Worm (Caenorhabditis elegans) whole organism, L4 larva: ENCODE results near the gene oig-4.

Source experiments
- F10B5.3 ChIP-seq: sonication (generic microtip); optimal IDR thresholded peaks from 2 replicates; lab custom pipeline; 2016; ENCODE audit warnings: mild to moderate bottlenecking, missing genetic modification characterization, missing compliant biosample characterization
- F44E2.7 ChIP-seq: fragments of 200-800 bp; sonication (Bioruptor generic); IDR thresholded peaks from 2 replicates; pipeline ENCODE4 v2.1.2; 2022; ENCODE audit warnings: missing genetic modification characterization, missing compliant biosample characterization
- F49E8.2 ChIP-seq: sonication (generic microtip); optimal IDR thresholded peaks from 2 replicates; lab custom pipeline; 2016; ENCODE audit warnings: missing compliant biosample characterization, mild to moderate bottlenecking, missing genetic modification characterization, borderline replicate concordance
- R02D3.7 ChIP-seq: fragments of 150-350 bp; sonication (generic microtip); optimal IDR thresholded peaks from 3 replicates; lab custom pipeline; 2014; ENCODE audit warnings: missing biosample characterization, missing genetic modification characterization
- T20F7.1 ChIP-seq: fragments of 200-800 bp; sonication (Bioruptor generic); optimal IDR thresholded peaks from 2 replicates; lab custom pipeline; 2018; ENCODE audit warnings: mild to moderate bottlenecking, missing genetic modification characterization, missing compliant biosample characterization
- T26A8.4 ChIP-seq: fragments of 200-800 bp; sonication (Bioruptor generic); IDR thresholded peaks from 2 replicates; pipeline ENCODE4 v1.3.6; 2022; ENCODE audit warnings: missing genetic modification characterization, missing compliant biosample characterization
- Y5F2A.4 ChIP-seq: fragments of 200-800 bp; sonication (Bioruptor generic); optimal IDR thresholded peaks from 2 replicates; lab custom pipeline; 2018; ENCODE audit warnings: mild to moderate bottlenecking, missing genetic modification characterization, missing compliant biosample characterization
- ZK546.5 ChIP-seq, 2 experiments: sonication (generic microtip); optimal IDR thresholded peaks; 2 replicates each; lab custom pipeline; 2017; ENCODE audit warnings: missing biosample characterization in 2 of 2, missing genetic modification characterization in 2 of 2
- aha-1 ChIP-seq: fragments of 150-350 bp; peaks from one replicate; lab custom pipeline; 2014; ENCODE audit warnings: missing biosample characterization, missing genetic modification characterization
- ama-1 ChIP-seq: fragments of 150-350 bp; optimal IDR thresholded peaks from 2 replicates; lab custom pipeline; 2014; ENCODE audit warnings: inconsistent platforms, mixed read lengths
- ceh-28 ChIP-seq: fragments of 150-350 bp; optimal IDR thresholded peaks from 2 replicates; lab custom pipeline; 2014; ENCODE audit warnings: missing biosample characterization, missing genetic modification reagents, missing genetic modification characterization
- daf-12 ChIP-seq: fragments of 150-350 bp; optimal IDR thresholded peaks from 2 replicates; lab custom pipeline; 2014; ENCODE audit warnings: missing biosample characterization, missing genetic modification reagents, missing genetic modification characterization
- daf-16 ChIP-seq, 3 experiments: sonication (generic microtip); optimal IDR thresholded peaks; 2 replicates each; lab custom pipeline; 2016 to 2017; ENCODE audit warnings: missing genetic modification characterization in 3 of 3, missing genetic modification reagents in 3 of 3, mild to moderate bottlenecking in 2 of 3, missing compliant biosample characterization in 2 of 3, missing biosample characterization in 1 of 3, moderate library complexity in 1 of 3
- dmd-6 ChIP-seq: fragments of 200-800 bp; sonication (Bioruptor generic); IDR thresholded peaks from 2 replicates; pipeline ENCODE4 v1.3.6; 2022; ENCODE audit warnings: missing genetic modification reagents, missing genetic modification characterization, missing compliant biosample characterization
- dpl-1 ChIP-seq: fragments of 150-350 bp; optimal IDR thresholded peaks from 2 replicates; lab custom pipeline; 2014; ENCODE audit warnings: missing biosample characterization, missing genetic modification reagents, missing genetic modification characterization
- dve-1 ChIP-seq: sonication (generic microtip); optimal IDR thresholded peaks from 2 replicates; lab custom pipeline; 2017; ENCODE audit warnings: antibody characterized with exemption, mild to moderate bottlenecking, missing genetic modification characterization, missing compliant biosample characterization; ENCODE audit not compliant: insufficient read depth
- egl-43 ChIP-seq: fragments of 200-800 bp; sonication (Bioruptor generic); IDR thresholded peaks from 2 replicates; pipeline ENCODE4 v1.3.6; 2022; ENCODE audit warnings: missing genetic modification reagents, missing genetic modification characterization, missing compliant biosample characterization
- fos-1 ChIP-seq: fragments of 150-350 bp; optimal IDR thresholded peaks from 2 replicates; lab custom pipeline; 2014; ENCODE audit warnings: missing biosample characterization, missing genetic modification characterization
- gei-8 ChIP-seq: fragments of 200-800 bp; sonication (Bioruptor generic); optimal IDR thresholded peaks from 2 replicates; lab custom pipeline; 2018; ENCODE audit warnings: mild to moderate bottlenecking, missing genetic modification characterization, missing compliant biosample characterization
- hif-1 ChIP-seq, 2 experiments: sonication (generic microtip); optimal IDR thresholded peaks; 2 replicates each; lab custom pipeline; 2016 to 2017; ENCODE audit warnings: missing compliant biosample characterization in 2 of 2, missing genetic modification characterization in 2 of 2, missing genetic modification reagents in 2 of 2, missing genotype in 2 of 2, mild to moderate bottlenecking in 1 of 2
- hlh-11 ChIP-seq: fragments of 200-800 bp; sonication (Bioruptor generic); optimal IDR thresholded peaks from 2 replicates; lab custom pipeline; 2018; ENCODE audit warnings: mild to moderate bottlenecking, missing genetic modification characterization, missing compliant biosample characterization
- hmg-1.1 ChIP-seq: fragments of 200-800 bp; sonication (Bioruptor generic); IDR thresholded peaks from 2 replicates; pipeline ENCODE4 v1.3.6; 2022; ENCODE audit warnings: missing genetic modification reagents, missing genetic modification characterization, missing compliant biosample characterization
- lim-7 ChIP-seq: fragments of 200-800 bp; sonication (Bioruptor generic); IDR thresholded peaks from 2 replicates; pipeline ENCODE4 v1.3.6; 2022; ENCODE audit warnings: missing genetic modification characterization, missing compliant biosample characterization
- lin-29 ChIP-seq: fragments of 200-800 bp; sonication (Bioruptor generic); IDR thresholded peaks from 2 replicates; pipeline ENCODE4 v1.3.6; 2022; ENCODE audit warnings: missing genetic modification reagents, missing genetic modification characterization, missing compliant biosample characterization
- lin-39 ChIP-seq: fragments of 150-350 bp; optimal IDR thresholded peaks from 2 replicates; lab custom pipeline; 2014; ENCODE audit warnings: missing biosample characterization, missing genetic modification reagents, missing genetic modification characterization
- lir-3 ChIP-seq: sonication (generic microtip); optimal IDR thresholded peaks from 2 replicates; lab custom pipeline; 2016; ENCODE audit warnings: mild to moderate bottlenecking, missing genetic modification characterization, missing compliant biosample characterization
- lsy-2 ChIP-seq, 2 experiments: fragments of 150-350 bp in 1 of 2; sonication (generic microtip) in 1 of 2; optimal IDR thresholded peaks; 2 replicates each; lab custom pipeline; 2014 to 2017; ENCODE audit warnings: missing biosample characterization in 2 of 2, missing genetic modification characterization in 2 of 2
- madf-9 ChIP-seq: fragments of 200-800 bp; sonication (Bioruptor generic); conservative IDR thresholded peaks from 2 replicates; pipeline ENCODE4 v1.3.6; 2022; ENCODE audit warnings: missing genetic modification reagents, missing genetic modification characterization, missing compliant biosample characterization
- mdt-29 ChIP-seq: fragments of 200-800 bp; sonication (Bioruptor generic); IDR thresholded peaks from 2 replicates; pipeline ENCODE4 v1.3.6; 2022; ENCODE audit warnings: missing genetic modification reagents, missing genetic modification characterization, missing compliant biosample characterization
- mep-1 ChIP-seq: fragments of 150-350 bp; sonication (generic microtip); optimal IDR thresholded peaks from 3 replicates; lab custom pipeline; 2014; ENCODE audit warnings: missing biosample characterization, missing genetic modification characterization
- nhr-111 ChIP-seq: fragments of 200-800 bp; sonication (Bioruptor generic); optimal IDR thresholded peaks from 2 replicates; lab custom pipeline; 2018; ENCODE audit warnings: mild to moderate bottlenecking, missing genetic modification characterization, missing compliant biosample characterization
- nhr-28 ChIP-seq: fragments of 150-350 bp; optimal IDR thresholded peaks from 2 replicates; lab custom pipeline; 2014; ENCODE audit warnings: missing biosample characterization, missing genetic modification characterization
- nhr-6 ChIP-seq: fragments of 150-350 bp; optimal IDR thresholded peaks from 2 replicates; lab custom pipeline; 2014; ENCODE audit warnings: missing biosample characterization, missing genetic modification characterization
- pqm-1 ChIP-seq: sonication (generic microtip); optimal IDR thresholded peaks from 2 replicates; lab custom pipeline; 2017; ENCODE audit warnings: missing biosample characterization, missing genetic modification characterization
- snpc-4 ChIP-seq: fragments of 150-350 bp; optimal IDR thresholded peaks from 2 replicates; lab custom pipeline; 2014; ENCODE audit warnings: missing biosample characterization, missing genetic modification characterization
- tag-97 ChIP-seq: fragments of 200-800 bp; sonication (Bioruptor generic); IDR thresholded peaks from 2 replicates; pipeline ENCODE4 v1.3.6; 2022; ENCODE audit warnings: missing genetic modification characterization, missing compliant biosample characterization
- unc-62 ChIP-seq, 3 experiments: fragments of 150-350 bp in 1 of 3; sonication (generic microtip); optimal IDR thresholded peaks in 2 of 3; peaks in 1 of 3; 1 replicate in 1 of 3; 2 replicates in 2 of 3; lab custom pipeline; 2014 to 2017; ENCODE audit warnings: missing biosample characterization in 3 of 3, missing genetic modification characterization in 3 of 3, missing genetic modification reagents in 3 of 3, missing genotype in 1 of 3
- zfp-2 ChIP-seq: sonication (generic microtip); optimal IDR thresholded peaks from 2 replicates; lab custom pipeline; 2016; ENCODE audit warnings: mild to moderate bottlenecking, missing genetic modification characterization, missing compliant biosample characterization
- zip-11 ChIP-seq: fragments of 200-800 bp; sonication (Bioruptor generic); IDR thresholded peaks from 2 replicates; pipeline ENCODE4 v1.3.6; 2022; ENCODE audit warnings: missing genetic modification characterization, missing compliant biosample characterization
- ztf-7 ChIP-seq: fragments of 150-350 bp; optimal IDR thresholded peaks from 2 replicates; lab custom pipeline; 2014; ENCODE audit warnings: missing biosample characterization, missing genetic modification characterization

Gene oig-4

DNA sequence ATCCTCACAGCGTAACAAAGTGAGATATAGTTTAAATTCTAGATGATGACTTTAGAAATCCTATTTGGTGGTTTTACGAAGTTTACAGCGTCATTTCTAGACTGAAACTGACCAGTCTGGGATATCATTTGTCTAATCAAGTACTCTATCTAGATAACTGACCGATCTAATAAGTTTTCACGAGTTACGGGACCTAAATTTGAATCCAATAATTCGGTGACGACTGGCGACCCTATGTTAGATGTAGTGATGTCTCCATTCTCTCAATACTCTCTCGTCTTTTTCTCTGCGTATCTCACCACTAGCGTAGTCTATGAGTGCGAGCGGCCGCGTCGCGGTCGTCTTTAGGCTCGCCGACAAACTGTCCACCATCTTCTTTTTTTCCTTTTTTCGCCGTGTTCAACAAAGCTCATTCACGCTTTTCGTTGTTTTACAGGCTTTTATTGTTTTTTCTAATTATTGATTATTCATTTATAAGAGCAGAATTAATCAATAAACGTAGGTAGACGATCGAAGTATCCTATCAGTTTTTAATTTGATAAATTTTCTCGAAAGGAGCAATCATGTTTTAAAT lies 2.1 kb downstream of the oig-4 start (continued):
- TF ChIP-seq R02D3.7 (tag; lab: Kevin White, UChicago), result no peak
- TF ChIP-seq ZK546.5 (tag; optimal IDR thresholded peaks at IDR 0.05; lab: Kevin White, UChicago), result no peak
- no peak for TF ChIP-seq T20F7.1 (GFP tag; lab: Kevin White, UChicago)
- peak; percentile 44 for TF ChIP-seq mep-1
- peak; percentile 47; the same call in 1 of the 2 replicates for TF ChIP-seq hmg-1.1 (GFP tag; lab: Robert Waterston, UW)
- TF ChIP-seq nhr-28 (tag; lab: Kevin White, UChicago), result no peak
- TF ChIP-seq ama-1 (lab: Kevin White, UChicago), result peak; percentile 62
- no peak for TF ChIP-seq lin-29
- TF ChIP-seq tag-97, result no peak
- peak in 1 of 2 experiments; percentile 35 for TF ChIP-seq lsy-2 (tag; optimal IDR thresholded peaks at IDR 0.05; lab: Kevin White, UChicago)
- peak; percentile 12 for TF ChIP-seq hlh-11 (tag; lab: Kevin White, UChicago)
- TF ChIP-seq dve-1 (tag; lab: Kevin White, UChicago), result peak; percentile 46

DNA sequence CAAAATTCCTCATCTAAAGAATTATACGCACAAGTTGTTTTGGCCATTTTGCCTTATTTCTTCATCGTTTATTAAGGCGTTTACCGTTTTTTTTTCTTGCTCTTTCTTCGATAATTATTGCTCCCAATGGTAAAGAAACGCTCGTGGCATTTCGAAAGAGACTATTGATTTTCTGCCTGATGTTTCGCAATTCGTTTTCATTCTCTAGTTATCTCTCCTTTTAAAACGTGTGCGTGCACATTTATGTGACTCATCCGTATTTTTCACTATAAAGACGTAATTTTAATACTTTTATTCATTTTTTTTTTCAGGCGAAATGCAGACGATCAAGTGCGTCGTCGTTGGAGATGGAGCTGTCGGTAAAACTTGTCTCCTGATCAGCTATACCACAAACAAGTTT lies 2.8 kb downstream of the oig-4 start, which contains the start of gene cdc-42:
TSS of gene cdc-42 (plus strand) at position 312 of the 400 bp plus-strand sequence.
- TF ChIP-seq tag-97 (no peak), lsy-2 (tag; optimal IDR thresholded peaks at IDR 0.05; lab: Kevin White, UChicago) (peak in 1 of 2 experiments; percentile 6)

DNA sequence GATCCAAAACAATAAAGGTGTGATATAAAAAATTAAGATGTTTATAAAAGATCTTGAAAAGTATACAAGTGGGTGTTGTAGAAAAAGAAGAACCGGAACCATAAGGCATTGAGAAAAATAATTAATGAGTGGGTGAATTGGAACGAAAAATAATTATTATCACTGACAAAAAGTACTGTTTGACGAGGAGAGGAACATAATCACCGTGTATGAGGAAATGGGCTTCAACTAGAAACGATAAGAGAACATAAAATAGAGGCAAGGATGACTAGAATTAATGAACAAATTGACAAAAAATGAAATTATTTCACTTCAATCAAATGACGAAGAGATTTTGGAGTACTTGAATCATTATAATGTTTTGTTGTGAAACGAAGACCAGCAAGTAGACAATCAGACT lies 4.9 kb downstream of the oig-4 start:
- TF ChIP-seq tag-97 (no peak), T26A8.4 (GFP tag; lab: Robert Waterston, UW) (no peak; the same call in 1 of the 2 replicates), aha-1 (tag; lab: Kevin White, UChicago) (peak; percentile 63), dmd-6 (GFP tag; lab: Robert Waterston, UW) (0 out of 2 replicates have a peak, but pooled peaks have one; percentile 19), mep-1 (peak; percentile 11), hif-1 (tag; optimal IDR thresholded peaks at IDR 0.05; lab: Kevin White, UChicago) (no peak), daf-16 (GFP tag; optimal IDR thresholded peaks at IDR 0.05; lab: Kevin White, UChicago) (no peak), daf-16 (tag; optimal IDR thresholded peaks at IDR 0.05; lab: Kevin White, UChicago) (peak; percentile 18), lsy-2 (tag; optimal IDR thresholded peaks at IDR 0.05; lab: Kevin White, UChicago) (peak; percentile 4 to 23), nhr-28 (tag; lab: Kevin White, UChicago) (peak; percentile 72), pqm-1 (tag; lab: Kevin White, UChicago) (peak; percentile 92), lir-3 (tag; lab: Kevin White, UChicago) (no peak)
- TF ChIP-seq, all 104 proteins: peak for 7

DNA sequence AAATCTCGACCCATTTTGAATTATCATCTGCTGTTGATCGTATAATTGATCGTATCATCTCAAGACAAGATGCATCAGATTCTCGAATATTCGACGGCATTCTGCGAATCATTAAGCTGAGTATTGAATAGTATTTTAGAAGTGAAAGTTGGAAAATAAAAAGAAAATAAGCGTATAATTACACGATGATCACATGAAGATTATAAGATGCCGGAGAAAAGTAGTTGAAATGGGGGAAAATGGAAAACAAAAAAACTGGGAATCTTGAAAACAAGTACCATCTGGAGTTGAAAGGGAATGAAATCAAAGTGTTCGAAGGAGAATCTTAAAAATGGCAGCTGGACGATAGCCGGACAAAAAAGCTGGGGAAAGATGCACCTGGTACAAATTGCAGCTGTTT lies 7.1 kb downstream of the oig-4 start, which contains the start of gene R07G3.8:
TSS of gene R07G3.8 (minus strand) at position 101 of the 400 bp plus-strand sequence.
- TF ChIP-seq hif-1 (tag; optimal IDR thresholded peaks at IDR 0.05; lab: Kevin White, UChicago) (no peak), zip-11 (GFP tag; lab: Robert Waterston, UW) (no peak), daf-12 (no peak), T26A8.4 (GFP tag; lab: Robert Waterston, UW) (no peak), unc-62 (GFP tag; optimal IDR thresholded peaks at IDR 0.05 in 1 of 2; lab: Kevin White, UChicago) (no peak), unc-62 (tag; optimal IDR thresholded peaks at IDR 0.05; lab: Kevin White, UChicago) (no peak), mdt-29 (GFP tag; lab: Robert Waterston, UW) (no peak), lim-7 (GFP tag; lab: Robert Waterston, UW) (no peak), gei-8 (GFP tag; lab: Kevin White, UChicago) (no peak), nhr-111 (GFP tag; lab: Kevin White, UChicago) (no peak), ceh-28 (tag; lab: Kevin White, UChicago) (no peak), ztf-7 (tag; lab: Kevin White, UChicago) (no peak), lin-39 (tag; lab: Kevin White, UChicago) (no peak), F44E2.7 (no peak), nhr-6 (tag; lab: Kevin White, UChicago) (no peak), lsy-2 (tag; optimal IDR thresholded peaks at IDR 0.05; lab: Kevin White, UChicago) (no peak)

DNA sequence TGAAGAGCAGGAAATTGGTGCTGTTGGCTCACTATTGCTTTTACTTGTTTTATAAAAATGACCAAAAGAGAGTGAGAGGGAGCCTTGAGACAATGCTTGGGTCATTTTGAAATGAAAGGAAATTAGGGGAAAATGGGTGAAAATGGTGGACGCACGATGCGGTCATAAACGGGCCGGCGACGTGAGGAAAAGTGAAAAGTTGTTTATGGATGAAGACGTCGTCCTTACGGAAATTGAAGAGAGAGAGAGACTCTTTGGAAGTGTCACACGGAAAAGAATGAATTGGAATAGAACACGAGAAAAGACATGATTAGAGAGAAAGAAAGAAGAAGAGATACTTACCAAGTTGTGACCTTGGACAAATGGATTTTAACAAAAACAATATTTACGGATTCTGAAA lies 8.2 kb downstream of the oig-4 start:
- TF ChIP-seq zfp-2 (tag; lab: Kevin White, UChicago), result no peak
- TF ChIP-seq F49E8.2 (tag; lab: Kevin White, UChicago), result no peak
- TF ChIP-seq unc-62 (GFP tag; optimal IDR thresholded peaks at IDR 0.05 in 1 of 2; lab: Kevin White, UChicago), result peak in 1 of 2 experiments; percentile 70
- TF ChIP-seq unc-62 (tag; optimal IDR thresholded peaks at IDR 0.05; lab: Kevin White, UChicago), result no peak
- TF ChIP-seq egl-43 (GFP tag; lab: Robert Waterston, UW), result no peak
- TF ChIP-seq dpl-1 (GFP tag; lab: Kevin White, UChicago), result no peak
- no peak for TF ChIP-seq gei-8 (GFP tag; lab: Kevin White, UChicago)
- TF ChIP-seq snpc-4 (tag; lab: Kevin White, UChicago), result no peak
- TF ChIP-seq madf-9 (GFP tag; lab: Robert Waterston, UW), result no peak
- no peak for TF ChIP-seq Y5F2A.4 (GFP tag; lab: Kevin White, UChicago)
- no peak for TF ChIP-seq mdt-29 (GFP tag; lab: Robert Waterston, UW)
- TF ChIP-seq T26A8.4 (GFP tag; lab: Robert Waterston, UW), result no peak
- peak; percentile 20 for TF ChIP-seq aha-1 (tag; lab: Kevin White, UChicago)
- TF ChIP-seq fos-1 (tag; lab: Kevin White, UChicago), result no peak
- no peak for TF ChIP-seq lin-39 (tag; lab: Kevin White, UChicago)
- TF ChIP-seq daf-12, result no peak
- no peak for TF ChIP-seq mep-1
- no peak for TF ChIP-seq F10B5.3 (tag; lab: Kevin White, UChicago)
